Worm (Caenorhabditis elegans) whole organism, midembryonic: ENCODE data around the gene str-28.

Experiments used
- T22C8.4 ChIP-seq: fragments of 200-800 bp; sonication (Bioruptor generic); IDR thresholded peaks from 2 replicates; pipeline ENCODE4 v1.3.6; 2022; ENCODE audit warnings: missing genetic modification characterization, missing compliant biosample characterization
- cog-1 ChIP-seq: sonication (generic microtip); optimal IDR thresholded peaks from 2 replicates; lab custom pipeline; 2016; ENCODE audit warnings: missing genetic modification characterization, missing compliant biosample characterization
- flt-1 ChIP-seq: fragments of 200-800 bp; sonication (Bioruptor generic); IDR thresholded peaks from 2 replicates; pipeline ENCODE4 v1.3.6; 2022; ENCODE audit warnings: missing genetic modification characterization, missing compliant biosample characterization
- med-1 ChIP-seq: sonication (generic microtip); optimal IDR thresholded peaks from 2 replicates; lab custom pipeline; 2017; ENCODE audit warnings: missing genetic modification characterization, mild to moderate bottlenecking, missing compliant biosample characterization, antibody characterized with exemption, missing genetic modification reagents; ENCODE audit not compliant: insufficient read depth
- ref-1 ChIP-seq: fragments of 200-800 bp; sonication (Bioruptor generic); conservative IDR thresholded peaks from 2 replicates; pipeline ENCODE4 v1.3.6; 2022; ENCODE audit warnings: missing genetic modification reagents, missing genetic modification characterization, missing compliant biosample characterization
- tab-1 ChIP-seq: fragments of 200-800 bp; sonication (Bioruptor generic); IDR thresholded peaks from 2 replicates; pipeline ENCODE4 v1.3.6; 2022; ENCODE audit warnings: missing genetic modification characterization, missing compliant biosample characterization
- ztf-23 ChIP-seq: fragments of 200-800 bp; sonication (Bioruptor generic); IDR thresholded peaks from 2 replicates; pipeline ENCODE4 v1.3.6; 2022; ENCODE audit warnings: missing genetic modification reagents, missing genetic modification characterization, missing compliant biosample characterization
- ztf-29 ChIP-seq: fragments of 200-800 bp; sonication (Bioruptor generic); IDR thresholded peaks from 2 replicates; pipeline ENCODE4 v1.3.6; 2022; ENCODE audit warnings: missing genetic modification reagents, missing genetic modification characterization, missing compliant biosample characterization

DNA sequence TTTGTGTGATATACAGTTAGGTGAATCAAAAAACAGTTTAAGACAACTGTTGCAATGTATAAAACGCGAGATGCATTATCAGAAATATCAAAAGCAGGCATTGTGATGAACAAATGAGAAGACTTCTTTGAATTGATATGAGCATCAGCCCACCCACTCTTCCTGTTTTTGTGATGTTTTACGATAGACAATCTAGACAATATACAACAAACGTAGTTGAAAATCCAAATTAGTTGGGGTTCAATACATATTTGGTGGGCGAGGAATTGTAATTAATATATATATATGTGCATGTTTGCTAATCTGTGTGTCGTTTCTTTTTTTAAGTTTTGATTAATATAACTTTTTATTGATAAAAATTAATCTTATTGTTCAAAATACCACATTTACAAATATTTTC lies at the start of gene str-28:
- TF ChIP-seq tab-1 (GFP tag; lab: Robert Waterston, UW): no peak
- TF ChIP-seq med-1 (GFP tag; lab: Kevin White, UChicago): no peak
- no peak for TF ChIP-seq cog-1 (tag; lab: Kevin White, UChicago)
- TF ChIP-seq T22C8.4 (GFP tag; lab: Robert Waterston, UW): no peak
- TF ChIP-seq flt-1 (GFP tag; lab: Robert Waterston, UW): no peak
- TF ChIP-seq ref-1: no peak
- TF ChIP-seq ztf-29: no peak
- no peak for TF ChIP-seq ztf-23 (GFP tag; lab: Robert Waterston, UW)
